Worm (Caenorhabditis elegans) whole organism, L1 larva: ENCODE results near the gene Y56A3A.30.

ENCODE experiments used
- C04F5.9 ChIP-seq: sonication (generic microtip); optimal IDR thresholded peaks from 2 replicates; lab custom pipeline; 2016; ENCODE audit warnings: missing genetic modification characterization, missing compliant biosample characterization
- C16A3.4 ChIP-seq: fragments of 150-350 bp; optimal IDR thresholded peaks from 2 replicates; lab custom pipeline; 2014; ENCODE audit warnings: missing biosample characterization, missing genetic modification characterization
- blmp-1 ChIP-seq: fragments of 150-350 bp; optimal IDR thresholded peaks from 2 replicates; lab custom pipeline; 2014; ENCODE audit warnings: missing biosample characterization, missing genetic modification characterization
- ceh-8 ChIP-seq: fragments of 200-800 bp; sonication (Bioruptor generic); optimal IDR thresholded peaks from 2 replicates; lab custom pipeline; 2018; ENCODE audit warnings: mild to moderate bottlenecking, missing genetic modification characterization, moderate library complexity, missing compliant biosample characterization
- ceh-82 ChIP-seq, 3 experiments: fragments of 150-350 bp in 1 of 3; sonication (generic microtip) in 2 of 3; optimal IDR thresholded peaks; 2 replicates each; lab custom pipeline; 2014 to 2017; ENCODE audit warnings: missing biosample characterization in 3 of 3, missing genetic modification characterization in 3 of 3
- dsc-1 ChIP-seq: sonication (generic microtip); optimal IDR thresholded peaks from 2 replicates; lab custom pipeline; 2016; ENCODE audit warnings: mild to moderate bottlenecking, missing genetic modification characterization, missing compliant biosample characterization
- efl-1 ChIP-seq, 4 experiments: fragments of 150-350 bp; optimal IDR thresholded peaks in 3 of 4; peaks in 1 of 4; 1 replicate in 1 of 4; 2 replicates in 3 of 4; lab custom pipeline; 2014; ENCODE audit warnings: missing biosample characterization in 2 of 4, missing genetic modification characterization in 2 of 4, missing genetic modification reagents in 2 of 4
- efl-3 ChIP-seq: fragments of 200-800 bp; sonication (Bioruptor generic); optimal IDR thresholded peaks from 2 replicates; lab custom pipeline; 2018; ENCODE audit warnings: mild to moderate bottlenecking, missing genetic modification characterization, missing compliant biosample characterization
- elt-3 ChIP-seq, 6 experiments: fragments of 150-350 bp in 1 of 6; sonication (generic microtip); optimal IDR thresholded peaks; 2 replicates each; lab custom pipeline; 2017 to 2018; ENCODE audit warnings: missing biosample characterization in 6 of 6, missing genetic modification characterization in 6 of 6, inconsistent platforms in 1 of 6
- fkh-10 ChIP-seq: sonication (generic microtip); optimal IDR thresholded peaks from 2 replicates; lab custom pipeline; 2017; ENCODE audit warnings: missing biosample characterization, missing genetic modification reagents, missing genetic modification characterization
- fkh-4 ChIP-seq: sonication (generic microtip); optimal IDR thresholded peaks from 2 replicates; lab custom pipeline; 2016; ENCODE audit warnings: missing compliant biosample characterization, missing genetic modification characterization, borderline replicate concordance
- fos-1 ChIP-seq: fragments of 150-350 bp; optimal IDR thresholded peaks from 2 replicates; lab custom pipeline; 2014; ENCODE audit warnings: missing biosample characterization, missing genetic modification characterization
- grh-1 ChIP-seq: fragments of 200-800 bp; sonication (Bioruptor generic); IDR thresholded peaks from 2 replicates; pipeline ENCODE4 v1.3.6; 2022; ENCODE audit warnings: missing genetic modification reagents, missing genetic modification characterization, missing compliant biosample characterization
- hpl-2 ChIP-seq: fragments of 150-350 bp; optimal IDR thresholded peaks from 2 replicates; lab custom pipeline; 2014; ENCODE audit warnings: missing biosample characterization, missing genetic modification reagents, missing genetic modification characterization
- jun-1 ChIP-seq: fragments of 150-350 bp; optimal IDR thresholded peaks from 2 replicates; lab custom pipeline; 2014; ENCODE audit warnings: missing biosample characterization, missing genetic modification reagents, missing genetic modification characterization
- lin-13 ChIP-seq: fragments of 150-350 bp; optimal IDR thresholded peaks from 2 replicates; lab custom pipeline; 2014; ENCODE audit warnings: missing biosample characterization, missing genetic modification reagents, missing genetic modification characterization
- lin-15B ChIP-seq: fragments of 150-350 bp; sonication (generic microtip); optimal IDR thresholded peaks from 3 replicates; lab custom pipeline; 2014; ENCODE audit warnings: missing biosample characterization, missing genetic modification characterization
- lin-35 ChIP-seq, 2 experiments: fragments of 150-350 bp; optimal IDR thresholded peaks; 2 replicates each; lab custom pipeline; 2014; ENCODE audit warnings: missing biosample characterization in 2 of 2, missing genetic modification characterization in 2 of 2, missing genetic modification reagents in 2 of 2
- mab-9 ChIP-seq: fragments of 200-800 bp; sonication (Bioruptor generic); IDR thresholded peaks from 2 replicates; pipeline ENCODE4 v1.3.6; 2022; ENCODE audit warnings: missing genetic modification reagents, missing genetic modification characterization, missing compliant biosample characterization
- mep-1 ChIP-seq: fragments of 150-350 bp; optimal IDR thresholded peaks from 2 replicates; lab custom pipeline; 2014; ENCODE audit warnings: missing biosample characterization, missing genetic modification characterization
- nhr-12 ChIP-seq: sonication (generic microtip); optimal IDR thresholded peaks from 2 replicates; lab custom pipeline; 2017; ENCODE audit warnings: missing biosample characterization, missing genetic modification characterization
- nhr-19 ChIP-seq: fragments of 200-800 bp; sonication (Bioruptor generic); conservative IDR thresholded peaks from 2 replicates; pipeline ENCODE4 v1.3.6; 2022; ENCODE audit warnings: missing genetic modification characterization, missing compliant biosample characterization
- nhr-20 ChIP-seq: sonication (generic microtip); optimal IDR thresholded peaks from 2 replicates; lab custom pipeline; 2016; ENCODE audit warnings: mild to moderate bottlenecking, missing genetic modification characterization, missing compliant biosample characterization
- nhr-71 ChIP-seq: sonication (generic microtip); optimal IDR thresholded peaks from 2 replicates; lab custom pipeline; 2016; ENCODE audit warnings: mild to moderate bottlenecking, missing genetic modification characterization, moderate library complexity, missing compliant biosample characterization
- nhr-84 ChIP-seq: sonication (generic microtip); optimal IDR thresholded peaks from 2 replicates; lab custom pipeline; 2017; ENCODE audit warnings: missing biosample characterization, missing genetic modification characterization
- nhr-85 ChIP-seq: sonication (generic microtip); peaks from one replicate; lab custom pipeline; 2016; ENCODE audit warnings: missing genetic modification characterization, inconsistent platforms, missing compliant biosample characterization
- nhr-90 ChIP-seq: sonication (generic microtip); optimal IDR thresholded peaks from 2 replicates; lab custom pipeline; 2016; ENCODE audit warnings: mild to moderate bottlenecking, missing genetic modification characterization, missing compliant biosample characterization; ENCODE audit not compliant: poor library complexity
- pag-3 ChIP-seq: sonication (generic microtip); optimal IDR thresholded peaks from 2 replicates; lab custom pipeline; 2017; ENCODE audit warnings: missing genetic modification characterization, mild to moderate bottlenecking, missing compliant biosample characterization, antibody characterized with exemption, borderline replicate concordance; ENCODE audit not compliant: insufficient read depth
- pqm-1 ChIP-seq: sonication (generic microtip); optimal IDR thresholded peaks from 3 replicates; lab custom pipeline; 2017; ENCODE audit warnings: missing biosample characterization, missing genetic modification characterization
- rnt-1 ChIP-seq: sonication (generic microtip); optimal IDR thresholded peaks from 2 replicates; lab custom pipeline; 2016; ENCODE audit warnings: mild to moderate bottlenecking, missing genetic modification characterization, moderate library complexity, missing compliant biosample characterization
- skn-1 ChIP-seq: fragments of 150-350 bp; optimal IDR thresholded peaks from 2 replicates; lab custom pipeline; 2014; ENCODE audit warnings: missing biosample characterization, missing genetic modification characterization
- sox-4 ChIP-seq: sonication (generic microtip); optimal IDR thresholded peaks from 2 replicates; lab custom pipeline; 2016; ENCODE audit warnings: missing genetic modification characterization, missing compliant biosample characterization
- sup-37 ChIP-seq: fragments of 200-800 bp; sonication (Bioruptor generic); optimal IDR thresholded peaks from 2 replicates; lab custom pipeline; 2018; ENCODE audit warnings: mild to moderate bottlenecking, missing genetic modification characterization, missing compliant biosample characterization
- tlp-1 ChIP-seq: fragments of 150-350 bp; optimal IDR thresholded peaks from 2 replicates; lab custom pipeline; 2014; ENCODE audit warnings: missing biosample characterization, missing genetic modification characterization
- unc-130 ChIP-seq: fragments of 150-350 bp; optimal IDR thresholded peaks from 2 replicates; lab custom pipeline; 2017; ENCODE audit warnings: missing biosample characterization, missing genetic modification characterization, inconsistent platforms
- unc-30 ChIP-seq: sonication (generic microtip); optimal IDR thresholded peaks from 2 replicates; lab custom pipeline; 2017; ENCODE audit warnings: missing biosample characterization, missing genetic modification characterization
- unc-98 ChIP-seq: fragments of 200-800 bp; sonication (Bioruptor generic); IDR thresholded peaks from 2 replicates; pipeline ENCODE4 v1.3.6; 2022; ENCODE audit warnings: missing genetic modification characterization, missing compliant biosample characterization
- vab-15 ChIP-seq: sonication (generic microtip); optimal IDR thresholded peaks from 2 replicates; lab custom pipeline; 2017; ENCODE audit warnings: missing genotype, mild to moderate bottlenecking, missing genetic modification characterization, missing compliant biosample characterization
- xbp-1 ChIP-seq: sonication (generic microtip); optimal IDR thresholded peaks from 2 replicates; lab custom pipeline; 2016; ENCODE audit warnings: missing genetic modification characterization, missing compliant biosample characterization
- zag-1 ChIP-seq: fragments of 150-350 bp; optimal IDR thresholded peaks from 2 replicates; lab custom pipeline; 2014; ENCODE audit warnings: missing biosample characterization, missing genetic modification characterization
- ztf-11 ChIP-seq, 2 experiments: sonication (generic microtip); optimal IDR thresholded peaks; 2 replicates each; lab custom pipeline; 2016 to 2017; ENCODE audit warnings: missing genetic modification characterization in 2 of 2, missing biosample characterization in 1 of 2, missing compliant biosample characterization in 1 of 2

The Y56A3A.30 gene

ce11 chrIII:11951111-11951510, 27.8 kb downstream of the Y56A3A.30 start:
- TF ChIP-seq ceh-82 (tag; optimal IDR thresholded peaks at IDR 0.05; lab: Kevin White, UChicago): no peak

DNA sequence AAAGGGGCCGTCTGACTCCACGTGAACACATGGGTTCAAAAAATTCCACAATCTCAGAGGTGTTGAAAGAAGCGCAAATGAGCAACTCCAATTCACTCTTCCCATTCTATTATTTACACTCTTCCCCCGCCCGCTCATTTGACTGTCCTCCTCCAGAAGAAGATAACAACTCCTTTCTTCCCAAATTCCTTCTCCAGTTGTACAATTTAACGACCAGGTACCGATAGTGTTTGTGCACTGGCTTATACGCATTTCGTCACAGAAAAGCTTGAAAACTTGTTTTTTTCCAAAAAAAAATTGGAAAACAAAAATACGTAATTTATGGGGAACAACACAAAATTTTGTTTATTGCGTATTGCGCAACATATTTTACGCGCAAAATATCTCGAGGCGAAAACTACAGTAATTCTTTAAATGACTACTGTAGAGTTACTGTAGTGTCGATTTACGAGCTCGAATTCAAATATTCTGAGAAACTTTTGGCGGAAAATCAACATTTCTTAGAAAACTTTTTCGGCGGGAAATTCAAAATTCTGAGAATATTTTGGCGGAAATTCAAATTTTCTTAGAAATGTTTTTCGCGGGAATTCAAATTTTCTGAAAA, 29.5 kb downstream of the Y56A3A.30 start:
- TF ChIP-seq pqm-1 (peak; percentile 24), efl-3 (GFP tag; lab: Kevin White, UChicago) (no peak), rnt-1 (no peak)

DNA sequence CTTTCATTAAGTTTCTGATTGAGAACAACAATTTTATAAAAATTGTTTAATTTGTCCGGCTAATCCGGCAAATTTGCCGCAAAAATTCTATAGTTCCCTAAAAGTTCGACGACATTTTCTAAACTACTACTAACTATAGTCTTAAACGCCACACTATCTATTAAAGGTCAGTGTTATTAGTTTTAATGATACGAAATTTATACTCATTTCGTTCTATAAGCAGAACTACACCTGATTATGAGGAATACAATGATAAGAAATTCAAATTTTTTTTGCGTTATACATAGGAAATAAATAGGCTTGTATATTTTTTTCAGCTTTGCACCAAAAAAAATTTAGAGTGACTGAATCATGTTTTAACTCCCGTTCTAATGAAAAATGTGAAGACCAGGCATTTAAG, 30.4 kb downstream of the Y56A3A.30 start:
- TF ChIP-seq zag-1 (tag; lab: Kevin White, UChicago) (no peak), ceh-8 (GFP tag; lab: Kevin White, UChicago) (no peak), nhr-19 (no peak), xbp-1 (tag; lab: Kevin White, UChicago) (no peak), nhr-12 (no peak), mep-1 (tag; lab: Kevin White, UChicago) (no peak), lin-13 (no peak), vab-15 (tag; lab: Kevin White, UChicago) (no peak), nhr-71 (tag; lab: Kevin White, UChicago) (no peak), fos-1 (tag; lab: Kevin White, UChicago) (no peak), nhr-84 (tag; lab: Kevin White, UChicago) (no peak), ztf-11 (tag; optimal IDR thresholded peaks at IDR 0.05; lab: Kevin White, UChicago) (no peak)

DNA sequence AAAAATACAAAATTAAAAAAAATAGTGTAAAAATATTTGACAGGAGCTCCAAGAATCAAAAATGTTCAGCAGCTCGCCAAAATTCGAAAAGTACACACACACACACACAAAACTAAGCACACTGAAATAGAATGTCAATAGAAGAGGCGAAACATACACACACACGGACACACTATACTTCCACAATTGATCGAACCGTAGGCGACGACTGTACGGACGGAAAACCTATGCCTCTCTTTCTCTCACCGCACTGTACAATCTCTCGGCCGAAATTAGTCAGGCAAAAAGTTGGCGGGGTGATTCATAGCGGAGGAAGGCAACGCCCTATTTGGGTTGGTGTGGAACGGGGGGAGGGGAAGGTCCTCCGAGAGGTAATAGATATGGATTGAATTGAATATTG, 31.3 kb downstream of the Y56A3A.30 start:
- no peak for TF ChIP-seq blmp-1 (tag; lab: Kevin White, UChicago)
- no peak for TF ChIP-seq C04F5.9 (tag; lab: Kevin White, UChicago)
- TF ChIP-seq mep-1 (tag; lab: Kevin White, UChicago): peak; percentile 46
- TF ChIP-seq lin-35 (GFP tag; optimal IDR thresholded peaks at IDR 0.05; lab: Kevin White, UChicago): peak in 1 of 2 experiments; percentile 47
- no peak for TF ChIP-seq unc-30 (tag; lab: Kevin White, UChicago)
- TF ChIP-seq grh-1: no peak
- TF ChIP-seq skn-1: peak; percentile 2
- TF ChIP-seq efl-1 (optimal IDR thresholded peaks at IDR 0.05; lab: Kevin White, UChicago): no peak
- TF ChIP-seq efl-1 (GFP tag; optimal IDR thresholded peaks at IDR 0.05 in 1 of 2; lab: Kevin White, UChicago): peak in 1 of 2 experiments; percentile 41
- no peak for TF ChIP-seq nhr-85 (tag; lab: Kevin White, UChicago)
- peak; percentile 5 for TF ChIP-seq C16A3.4 (tag; lab: Kevin White, UChicago)
- peak; percentile 3 for TF ChIP-seq nhr-20
- TF ChIP-seq fkh-10 (GFP tag; lab: Kevin White, UChicago): no peak

- no peak for TF ChIP-seq efl-1 (optimal IDR thresholded peaks at IDR 0.05; lab: Kevin White, UChicago)
- TF ChIP-seq efl-1 (GFP tag; optimal IDR thresholded peaks at IDR 0.05 in 1 of 2; lab: Kevin White, UChicago): peak in 1 of 2 experiments; percentile 79
- no peak for TF ChIP-seq sox-4 (tag; lab: Kevin White, UChicago)
Measured at ce11 chrIII:11946973-11947372, 31.9 kb downstream of the Y56A3A.30 start, which contains the start of gene Y56A3A.7. Gene Y56A3A.7, minus strand, starts transcription at chrIII:11947019.

ce11 chrIII:11946062-11946749, 32.7 kb downstream of the Y56A3A.30 start:
- TF ChIP-seq hpl-2 (no peak), fkh-4 (tag; lab: Kevin White, UChicago) (peak; percentile 100), dsc-1 (tag; lab: Kevin White, UChicago) (peak; percentile 99), sup-37 (GFP tag; lab: Kevin White, UChicago) (peak; percentile 93), mab-9 (peak; percentile 97), unc-98 (GFP tag; lab: Robert Waterston, UW) (peak; percentile 98), tlp-1 (no peak), nhr-84 (tag; lab: Kevin White, UChicago) (peak; percentile 22), nhr-90 (tag; lab: Kevin White, UChicago) (peak; percentile 99), sox-4 (tag; lab: Kevin White, UChicago) (peak; percentile 99), jun-1 (tag; lab: Kevin White, UChicago) (peak; percentile 69), elt-3 (tag; optimal IDR thresholded peaks at IDR 0.05; lab: Kevin White, UChicago) (peak in 2 of 6 experiments; percentile 48 to 55), nhr-12 (peak; percentile 23), unc-130 (tag; lab: Kevin White, UChicago) (peak; percentile 52), pag-3 (tag; lab: Kevin White, UChicago) (no peak), lin-15B (peak; percentile 82)
